Worm (Caenorhabditis elegans) whole organism, L4/young adult: ENCODE measurements around the gene mdt-1.2.

Source experiments
- W03F9.2 ChIP-seq: fragments of 150-350 bp; optimal IDR thresholded peaks from 2 replicates; lab custom pipeline; 2014; ENCODE audit warnings: missing biosample characterization, missing genetic modification characterization
- dao-5 ChIP-seq: sonication (generic microtip); optimal IDR thresholded peaks from 2 replicates; lab custom pipeline; 2016; ENCODE audit warnings: missing genotype, missing genetic modification characterization, moderate library complexity, missing compliant biosample characterization

DNA sequence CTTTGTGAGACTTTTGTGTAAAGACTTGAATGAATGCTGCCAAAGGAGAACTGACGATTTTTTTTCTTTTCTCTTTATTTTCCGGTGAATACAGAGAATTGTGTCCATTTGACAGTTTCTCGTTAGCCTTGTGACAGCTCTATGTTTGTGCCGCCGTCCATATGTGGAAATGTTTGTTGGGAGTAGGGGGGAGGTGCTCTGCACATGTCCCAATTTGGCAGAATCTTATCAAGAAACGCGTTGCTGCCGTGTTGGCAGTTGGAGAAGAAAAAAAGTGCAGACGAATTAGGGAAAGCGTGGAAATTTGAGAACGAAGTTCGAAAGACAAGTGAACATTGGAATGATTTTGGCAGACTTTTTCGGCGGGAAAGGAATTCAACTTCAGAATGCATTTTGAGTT is 46.5 kb downstream of the mdt-1.2 start:
- TF ChIP-seq dao-5 (tag; lab: Kevin White, UChicago) (no peak), W03F9.2 (tag; lab: Kevin White, UChicago) (no peak)
